Fruit fly (Drosophila melanogaster) ovary, adult (tissue): ENCODE measurements around the gene Oli.

Experiments
- CG17801 ChIP-seq: fragments of 200-800 bp; optimal IDR thresholded peaks from 2 replicates; lab custom pipeline; 2019; ENCODE audit warnings: missing biosample characterization, mild to moderate bottlenecking, missing genetic modification characterization, moderate library complexity; ENCODE audit not compliant: partially characterized antibody

The Oli gene

dm6 chr2L:17589115-17589514 is at the start of gene Oli:
Oli (plus strand) TSS chr2L:17589184.
- no peak for TF ChIP-seq CG17801

DNA sequence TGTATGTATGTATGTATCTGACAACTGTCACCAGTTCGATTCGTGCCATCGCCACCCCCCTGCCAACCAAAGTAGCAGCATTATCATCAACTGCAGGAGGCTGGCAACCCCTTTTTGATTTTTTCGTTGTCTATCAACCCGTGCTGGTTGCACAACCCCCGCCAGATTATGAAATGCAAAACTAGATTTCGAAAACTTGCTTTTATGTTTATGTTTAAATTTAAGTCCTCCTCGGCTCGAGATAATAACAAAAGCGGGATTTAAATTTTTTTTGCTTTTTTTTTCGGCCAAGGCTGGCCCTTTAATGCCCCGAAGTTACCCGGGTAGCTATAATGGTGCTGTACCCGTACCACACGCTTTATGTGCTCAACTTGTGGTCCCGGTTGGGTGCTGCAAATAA is 47.9 kb upstream of the Oli start:
- no peak for TF ChIP-seq CG17801

DNA sequence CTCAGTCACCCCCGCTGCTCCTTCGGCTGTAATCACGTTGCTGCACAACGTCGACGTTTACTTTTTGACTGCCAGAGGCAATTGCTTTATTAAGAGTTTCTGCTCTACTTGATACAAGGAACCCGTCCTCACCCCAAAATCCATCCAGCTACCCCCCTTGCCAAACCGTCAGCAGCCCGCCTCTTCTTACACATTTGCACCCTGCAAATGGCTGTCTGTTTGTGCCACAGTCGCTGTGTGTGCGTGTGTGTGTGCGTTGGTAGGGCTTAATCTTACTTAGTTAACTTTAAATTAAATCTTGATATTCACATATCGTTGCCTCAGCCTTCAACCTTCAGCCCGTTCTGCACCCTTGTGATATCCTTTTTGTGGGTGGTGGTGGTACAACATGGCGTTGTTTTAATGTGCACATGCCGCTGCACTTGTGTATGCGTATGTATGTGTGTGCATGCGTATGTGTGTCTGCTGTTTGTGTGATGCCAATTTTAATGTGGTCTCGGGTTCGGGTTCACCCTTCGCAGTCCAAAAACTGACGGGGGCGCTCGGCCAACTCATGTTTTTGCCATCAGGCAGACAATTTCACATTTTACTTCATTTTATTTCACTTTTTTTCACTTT is 46.2 kb upstream of the Oli start:
- no peak for TF ChIP-seq CG17801

DNA sequence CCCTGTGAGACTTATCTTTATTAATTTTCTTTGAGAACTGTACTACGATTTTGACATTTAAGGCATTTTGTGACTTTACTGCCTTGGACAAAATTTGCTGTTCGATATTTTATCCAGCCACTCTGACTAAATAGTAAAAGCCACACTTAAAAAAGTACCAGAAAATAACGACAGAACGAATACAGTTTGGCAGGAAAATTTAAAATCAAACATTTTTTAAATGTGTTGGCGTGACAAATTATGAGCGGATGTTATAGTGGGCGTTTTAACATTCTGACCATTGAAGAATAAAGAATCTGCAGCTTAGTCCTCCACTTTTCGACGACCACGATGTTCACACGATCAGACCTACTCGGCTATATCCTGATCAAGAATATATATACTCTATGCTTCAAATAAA is 33.3 kb upstream of the Oli start, which contains the start of gene CG7094:
Gene CG7094 (minus strand): TSS at position 101 of the 400 bp plus-strand sequence.
- no peak for TF ChIP-seq CG17801

- TF ChIP-seq CG17801: no peak
Observed at dm6 chr2L:17558111-17558773, 30.7 kb upstream of the Oli start.

DNA sequence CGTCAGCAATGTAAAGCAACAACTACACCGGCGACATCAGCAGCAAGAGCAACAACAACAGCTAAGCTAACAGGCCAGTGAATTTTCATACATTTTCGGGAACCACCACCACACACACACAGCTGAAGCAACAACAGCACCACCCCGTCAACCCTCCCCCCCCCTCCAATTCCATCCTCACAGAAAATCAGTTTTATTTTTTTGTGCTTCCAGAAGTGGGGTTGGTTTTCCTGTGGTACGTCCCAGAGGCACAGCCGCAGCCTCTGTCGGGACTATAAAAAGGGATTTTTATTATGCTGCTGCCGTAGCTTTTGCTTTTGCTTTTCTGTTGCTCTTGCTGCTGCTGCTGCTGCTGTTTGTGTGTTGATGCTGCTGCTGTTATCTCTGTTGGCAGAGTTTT is 29.7 kb upstream of the Oli start:
- TF ChIP-seq CG17801: no peak

- TF ChIP-seq CG17801: no peak
Observed at dm6 chr2L:17560125-17561019, 28.6 kb upstream of the Oli start.

dm6 chr2L:17561914-17562313 is 27.1 kb upstream of the Oli start:
- TF ChIP-seq CG17801: no peak

DNA sequence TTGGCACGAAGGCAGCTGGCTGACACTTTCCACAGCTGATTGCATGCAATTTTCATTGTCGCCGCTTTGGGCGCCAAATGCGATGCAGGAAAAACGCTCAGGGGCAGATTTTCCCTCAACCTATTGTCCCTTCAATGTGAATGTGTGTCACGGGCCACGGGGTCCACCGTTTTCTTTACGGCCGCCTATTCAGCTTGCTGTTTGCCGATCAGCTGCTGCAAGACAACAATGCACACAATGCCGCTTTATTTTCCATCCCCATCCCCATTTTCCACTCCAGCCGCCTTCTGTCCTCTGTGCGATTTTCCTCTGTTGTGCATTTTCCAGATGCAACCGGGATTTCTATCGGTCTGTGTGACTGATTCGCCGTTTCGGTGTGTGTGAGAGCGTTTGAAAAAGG is 24.3 kb upstream of the Oli start:
- TF ChIP-seq CG17801: no peak

dm6 chr2L:17565734-17566133 is 23.2 kb upstream of the Oli start:
- no peak for TF ChIP-seq CG17801

DNA sequence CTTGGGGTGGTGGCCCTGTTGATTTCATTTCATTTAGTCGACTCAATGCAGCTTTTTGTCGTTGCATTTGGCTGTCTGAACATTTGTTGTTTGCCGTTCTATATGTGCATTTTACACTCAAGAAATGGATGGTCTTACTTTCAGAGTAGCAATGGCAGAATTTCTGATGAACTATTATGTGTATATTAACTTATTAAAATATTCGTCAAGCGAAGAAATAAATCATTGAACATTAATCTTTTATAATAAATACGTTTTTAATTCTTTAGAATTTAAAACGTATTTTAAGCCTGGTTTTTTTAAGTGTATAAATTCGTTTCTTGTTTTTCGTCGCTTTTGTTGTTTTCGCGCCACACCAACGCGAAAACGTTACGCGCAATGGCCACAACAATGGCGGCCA is 15.9 kb upstream of the Oli start:
- no peak for TF ChIP-seq CG17801

- TF ChIP-seq CG17801: no peak
Observed at dm6 chr2L:17574337-17574912, 14.6 kb upstream of the Oli start.

dm6 chr2L:17582994-17583393 is 6.0 kb upstream of the Oli start:
- TF ChIP-seq CG17801: no peak

DNA sequence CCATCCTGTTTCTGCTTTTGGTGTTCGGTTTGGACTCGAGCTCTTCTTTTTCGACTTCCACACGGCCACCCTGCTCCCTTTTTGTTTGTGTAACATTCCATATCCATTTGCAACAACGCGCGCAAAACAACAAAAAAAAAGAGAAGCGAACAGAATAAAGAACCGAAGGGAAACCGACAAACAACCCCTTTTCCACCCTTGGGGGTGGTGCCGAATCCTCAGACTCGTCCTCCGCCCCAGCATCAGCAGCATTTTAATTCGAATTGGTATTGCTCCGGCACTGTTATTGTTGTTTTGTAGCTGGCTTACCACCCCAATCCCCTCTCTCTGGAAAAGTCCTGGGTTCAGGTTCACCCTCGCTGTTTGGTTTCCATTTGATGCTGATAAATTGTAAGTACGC is 4.0 kb upstream of the Oli start:
- no peak for TF ChIP-seq CG17801

- TF ChIP-seq CG17801: no peak
Observed at dm6 chr2L:17586750-17587149, 2.2 kb upstream of the Oli start.

dm6 chr2L:17588173-17589082 is 556 bp upstream of the Oli start:
- TF ChIP-seq CG17801: no peak
